ENCODE assay signal across 6 worm cellular contexts in genomic region chrIII:2089453-2089852, ce11.
TF ChIP-seq lines count a peak whose summit lies in the region.

No protein-coding gene starts in this region.

TF ChIP-seq in whole organism, L1 larva, 84 proteins besides CTCF, POLR2A, EP300 and RAD21 (continues in another document):
- TF ChIP-seq snpc-4 (tag; optimal IDR thresholded peaks at IDR 0.05; lab: Kevin White, UChicago), result no peak
- peak in 1 of 2 experiments; percentile 13 for TF ChIP-seq lin-35 (GFP tag; optimal IDR thresholded peaks at IDR 0.05; lab: Kevin White, UChicago)
- TF ChIP-seq nhr-19 (GFP tag; conservative IDR thresholded peaks at IDR 0.05; lab: Robert Waterston, UW), result 0 out of 2 replicates have a peak, but pooled peaks have one; percentile 10
- peak; percentile 46 for TF ChIP-seq efl-1 (optimal IDR thresholded peaks at IDR 0.05; lab: Kevin White, UChicago)
- peak in 1 of 2 experiments; percentile 31 for TF ChIP-seq efl-1 (GFP tag; optimal IDR thresholded peaks at IDR 0.05 in 1 of 2; lab: Kevin White, UChicago)
- peak; percentile 9 for TF ChIP-seq mep-1 (tag; optimal IDR thresholded peaks at IDR 0.05; lab: Kevin White, UChicago)
- TF ChIP-seq fkh-8 (tag; optimal IDR thresholded peaks at IDR 0.05; lab: Kevin White, UChicago), result peak; percentile 38
- no peak for TF ChIP-seq isw-1 (GFP tag; IDR thresholded peaks at IDR 0.05; lab: Robert Waterston, UW)
- no peak for TF ChIP-seq ztf-4 (tag; optimal IDR thresholded peaks at IDR 0.05; lab: Kevin White, UChicago)
- TF ChIP-seq lsy-2 (tag; optimal IDR thresholded peaks at IDR 0.05; lab: Kevin White, UChicago), result peak; percentile 22 to 30
- peak in 1 of 3 experiments; percentile 22 for TF ChIP-seq ceh-82 (tag; optimal IDR thresholded peaks at IDR 0.05; lab: Kevin White, UChicago)
- TF ChIP-seq F16B12.6 (tag; optimal IDR thresholded peaks at IDR 0.05; lab: Kevin White, UChicago), result no peak
- TF ChIP-seq vab-15 (tag; optimal IDR thresholded peaks at IDR 0.05; lab: Kevin White, UChicago), result no peak
- TF ChIP-seq snu-23 (GFP tag; optimal IDR thresholded peaks at IDR 0.05; lab: Kevin White, UChicago), result peak; percentile 19
- peak; percentile 61 for TF ChIP-seq nhr-71 (tag; optimal IDR thresholded peaks at IDR 0.05; lab: Kevin White, UChicago)

TF ChIP-seq in whole organism, L2 larva, 48 proteins besides CTCF, POLR2A, EP300 and RAD21 (continues in another document):
- no peak for TF ChIP-seq nhr-77 (tag; optimal IDR thresholded peaks at IDR 0.05; lab: Kevin White, UChicago)
- TF ChIP-seq unc-55 (GFP tag; optimal IDR thresholded peaks at IDR 0.05; lab: Kevin White, UChicago), result peak; percentile 49
- no peak for TF ChIP-seq Y55F3AM.14 (GFP tag; optimal IDR thresholded peaks at IDR 0.05; lab: Kevin White, UChicago)
- peak; percentile 15 for TF ChIP-seq nhr-129 (tag; optimal IDR thresholded peaks at IDR 0.05; lab: Kevin White, UChicago)
- no peak for TF ChIP-seq sma-3 (GFP tag; optimal IDR thresholded peaks at IDR 0.05; lab: Kevin White, UChicago)
- TF ChIP-seq crh-2 (tag; optimal IDR thresholded peaks at IDR 0.05; lab: Kevin White, UChicago), result no peak
- no peak for TF ChIP-seq nhr-12 (tag; optimal IDR thresholded peaks at IDR 0.05; lab: Kevin White, UChicago)
- no peak for TF ChIP-seq elt-1 (tag; optimal IDR thresholded peaks at IDR 0.05; lab: Kevin White, UChicago)
- no peak for TF ChIP-seq ceh-82 (tag; optimal IDR thresholded peaks at IDR 0.05; lab: Kevin White, UChicago)
- TF ChIP-seq fos-1 (tag; optimal IDR thresholded peaks at IDR 0.05; lab: Kevin White, UChicago), result peak; percentile 9
- TF ChIP-seq sma-9 (GFP tag; optimal IDR thresholded peaks at IDR 0.05; lab: Kevin White, UChicago), result no peak
- no peak for TF ChIP-seq sma-9 (tag; optimal IDR thresholded peaks at IDR 0.05; lab: Kevin White, UChicago)
- TF ChIP-seq lin-11 (tag; optimal IDR thresholded peaks at IDR 0.05; lab: Kevin White, UChicago), result no peak
- no peak for TF ChIP-seq blmp-1 (tag; optimal IDR thresholded peaks at IDR 0.05; lab: Kevin White, UChicago; ENCODE audit: insufficient read depth)
- TF ChIP-seq lin-13 (GFP tag; optimal IDR thresholded peaks at IDR 0.05; lab: Kevin White, UChicago), result peak; percentile 20
- no peak for TF ChIP-seq alr-1 (tag; optimal IDR thresholded peaks at IDR 0.05; lab: Kevin White, UChicago)

TF ChIP-seq in whole organism, L3 larva, 47 proteins besides CTCF, POLR2A, EP300 and RAD21 (continues in another document):
- TF ChIP-seq nfya-1 (tag; optimal IDR thresholded peaks at IDR 0.05; lab: Kevin White, UChicago; ENCODE audit: insufficient read depth) (peak; percentile 57), ceh-28 (tag; optimal IDR thresholded peaks at IDR 0.05; lab: Kevin White, UChicago) (no peak), mml-1 (tag; optimal IDR thresholded peaks at IDR 0.05; lab: Kevin White, UChicago) (no peak), ceh-82 (tag; optimal IDR thresholded peaks at IDR 0.05; lab: Kevin White, UChicago) (no peak), elt-2 (tag; optimal IDR thresholded peaks at IDR 0.05; lab: Kevin White, UChicago) (peak; percentile 44), lsy-12 (tag; optimal IDR thresholded peaks at IDR 0.05; lab: Kevin White, UChicago) (no peak), ztf-4 (tag; optimal IDR thresholded peaks at IDR 0.05; lab: Kevin White, UChicago) (no peak), unc-62 (GFP tag; optimal IDR thresholded peaks at IDR 0.05; lab: Kevin White, UChicago) (no peak), pha-4 (tag; optimal IDR thresholded peaks at IDR 0.05; lab: Kevin White, UChicago) (peak; percentile 71), ceh-16 (tag; optimal IDR thresholded peaks at IDR 0.05; lab: Kevin White, UChicago) (no peak), ama-1 (optimal IDR thresholded peaks at IDR 0.05; lab: Kevin White, UChicago) (no peak), snpc-4 (tag; optimal IDR thresholded peaks at IDR 0.05; lab: Kevin White, UChicago) (no peak), hmg-11 (tag; optimal IDR thresholded peaks at IDR 0.05; lab: Kevin White, UChicago) (peak; percentile 70), nhr-23 (tag; optimal IDR thresholded peaks at IDR 0.05; lab: Kevin White, UChicago) (no peak), skn-1 (tag; optimal IDR thresholded peaks at IDR 0.05; lab: Kevin White, UChicago) (no peak), egl-5 (tag; optimal IDR thresholded peaks at IDR 0.05; lab: Kevin White, UChicago) (no peak), nhr-237 (tag; optimal IDR thresholded peaks at IDR 0.05; lab: Kevin White, UChicago) (no peak)

TF ChIP-seq in whole organism, L4 larva, 104 proteins besides CTCF, POLR2A, EP300 and RAD21 (continues in another document):
- TF ChIP-seq ceh-62 (tag; optimal IDR thresholded peaks at IDR 0.05; lab: Kevin White, UChicago) (no peak), hif-1 (tag; optimal IDR thresholded peaks at IDR 0.05; lab: Kevin White, UChicago) (no peak), sdz-12 (GFP tag; optimal IDR thresholded peaks at IDR 0.05; lab: Kevin White, UChicago) (no peak), madf-9 (GFP tag; conservative IDR thresholded peaks at IDR 0.05; lab: Robert Waterston, UW) (no peak), R02D3.7 (tag; optimal IDR thresholded peaks at IDR 0.05; lab: Kevin White, UChicago) (no peak), dmd-6 (GFP tag; IDR thresholded peaks at IDR 0.05; lab: Robert Waterston, UW) (0 out of 2 replicates have a peak, but pooled peaks have one; percentile 18), dmd-9 (GFP tag; IDR thresholded peaks at IDR 0.05; lab: Robert Waterston, UW) (no peak), attf-4 (tag; optimal IDR thresholded peaks at IDR 0.05; lab: Kevin White, UChicago) (no peak), nhr-41 (GFP tag; IDR thresholded peaks at IDR 0.05; lab: Robert Waterston, UW) (no peak), spr-3 (GFP tag; optimal IDR thresholded peaks at IDR 0.05; lab: Kevin White, UChicago) (no peak), rbr-2 (tag; optimal IDR thresholded peaks at IDR 0.05; lab: Kevin White, UChicago) (peak; percentile 1), F26F4.8 (GFP tag; conservative IDR thresholded peaks at IDR 0.05; lab: Robert Waterston, UW) (no peak), lin-15B (tag; optimal IDR thresholded peaks at IDR 0.05; lab: Kevin White, UChicago) (no peak), mes-2 (tag; optimal IDR thresholded peaks at IDR 0.05; lab: Kevin White, UChicago; ENCODE audit: poor library complexity, severe bottlenecking) (peak; percentile 33), pqm-1 (tag; optimal IDR thresholded peaks at IDR 0.05; lab: Kevin White, UChicago) (no peak), pha-4 (GFP tag; IDR thresholded peaks at IDR 0.05; lab: Robert Waterston, UW) (no peak), pha-4 (tag; optimal IDR thresholded peaks at IDR 0.05; lab: Kevin White, UChicago) (no peak)

TF ChIP-seq in whole organism, late embryonic, 69 proteins besides CTCF, POLR2A, EP300 and RAD21:
- TF ChIP-seq elt-2 (tag; optimal IDR thresholded peaks at IDR 0.05; lab: Kevin White, UChicago), result no peak
- no peak for TF ChIP-seq pha-2 (tag; optimal IDR thresholded peaks at IDR 0.05; lab: Kevin White, UChicago)
- peak; percentile 33 for TF ChIP-seq nfya-1 (tag; optimal IDR thresholded peaks at IDR 0.05; lab: Kevin White, UChicago)

TF ChIP-seq in whole organism, young adult, 124 proteins besides CTCF, POLR2A, EP300 and RAD21:
- no peak for TF ChIP-seq ets-4 (GFP tag; optimal IDR thresholded peaks at IDR 0.05; lab: Kevin White, UChicago)
- peak; percentile 3 for TF ChIP-seq nhr-80 (tag; optimal IDR thresholded peaks at IDR 0.05; lab: Kevin White, UChicago)
- TF ChIP-seq ceh-40 (GFP tag; IDR thresholded peaks at IDR 0.05; lab: Robert Waterston, UW), result no peak
- peak; percentile 52 for TF ChIP-seq zfh-2 (GFP tag; conservative IDR thresholded peaks at IDR 0.05; lab: Robert Waterston, UW)
- TF ChIP-seq mcd-1 (GFP tag; IDR thresholded peaks at IDR 0.05; lab: Robert Waterston, UW), result 0 out of 2 replicates have a peak, but pooled peaks have one; percentile 12
- no peak for TF ChIP-seq cebp-1 (GFP tag; IDR thresholded peaks at IDR 0.05; lab: Robert Waterston, UW)
- peak; percentile 24 for TF ChIP-seq cebp-1 (tag; optimal IDR thresholded peaks at IDR 0.05; lab: Kevin White, UChicago)
- TF ChIP-seq hmg-1.2 (GFP tag; IDR thresholded peaks at IDR 0.05; lab: Robert Waterston, UW), result peak; percentile 87
